Fruit fly (Drosophila melanogaster) whole organism, embryonic: Measurements from ENCODE around the gene CG8668.

Source experiments
- ATbp ChIP-seq: fragments of 200-800 bp; sonication (Bioruptor generic); optimal IDR thresholded peaks from 2 replicates; lab custom pipeline; 2017; ENCODE audit warnings: missing biosample characterization, mild to moderate bottlenecking, missing genetic modification characterization, missing genetic modification reagents
- Bteb2 ChIP-seq: fragments of 200-800 bp; sonication (Bioruptor generic); optimal IDR thresholded peaks from 2 replicates; lab custom pipeline; 2016; ENCODE audit warnings: missing biosample characterization, missing genetic modification characterization
- CG10366 ChIP-seq: fragments of 200-800 bp; sonication (Bioruptor generic); IDR thresholded peaks from 2 replicates; pipeline ENCODE4 v1.3.6; 2022; ENCODE audit warnings: missing biosample characterization, missing genetic modification characterization
- CG10959 ChIP-seq: fragments of 200-800 bp; sonication (Bioruptor generic); IDR thresholded peaks from 2 replicates; pipeline ENCODE4 v1.3.6; 2022; ENCODE audit warnings: missing biosample characterization, missing genetic modification characterization
- CG11093 ChIP-seq: fragments of 200-800 bp; sonication (Bioruptor generic); IDR thresholded peaks from 3 replicates; pipeline ENCODE4 v1.3.6; 2022; ENCODE audit warnings: missing biosample characterization, missing genetic modification characterization
- CG11456 ChIP-seq: fragments of 200-800 bp; sonication (Bioruptor generic); IDR thresholded peaks from 3 replicates; pipeline ENCODE4 v1.3.6; 2022; ENCODE audit warnings: missing biosample characterization, missing genetic modification characterization
- CG11695 ChIP-seq: fragments of 200-800 bp; sonication (Bioruptor generic); IDR thresholded peaks from 3 replicates; pipeline ENCODE4 v1.3.6; 2022; ENCODE audit warnings: missing biosample characterization, missing genetic modification characterization
- CG12071 ChIP-seq: fragments of 200-800 bp; sonication (Bioruptor generic); optimal IDR thresholded peaks from 3 replicates; lab custom pipeline; 2018; ENCODE audit warnings: missing biosample characterization, mild to moderate bottlenecking, missing genetic modification characterization
- CG1233 ChIP-seq: fragments of 200-800 bp; sonication (Bioruptor generic); optimal IDR thresholded peaks from 4 replicates; lab custom pipeline; 2018; ENCODE audit warnings: missing biosample characterization, mild to moderate bottlenecking, missing genetic modification characterization
- CG12744 ChIP-seq: fragments of 200-800 bp; sonication (Bioruptor generic); optimal IDR thresholded peaks from 2 replicates; lab custom pipeline; 2016; ENCODE audit warnings: missing biosample characterization, missing genetic modification characterization
- CG13624 ChIP-seq: fragments of 200-800 bp; sonication (Bioruptor generic); optimal IDR thresholded peaks from 2 replicates; lab custom pipeline; 2016; ENCODE audit warnings: missing biosample characterization, missing genetic modification characterization
- CG16779 ChIP-seq: fragments of 200-800 bp; sonication (Bioruptor generic); IDR thresholded peaks from 2 replicates; pipeline ENCODE4 v1.3.6; 2022; ENCODE audit warnings: missing biosample characterization, missing genetic modification characterization
- CG2875 ChIP-seq: fragments of 200-800 bp; sonication (Bioruptor generic); optimal IDR thresholded peaks from 2 replicates; lab custom pipeline; 2017; ENCODE audit warnings: missing biosample characterization, mild to moderate bottlenecking, missing genetic modification characterization, missing genetic modification reagents
- CG32772 ChIP-seq: fragments of 200-800 bp; sonication (Bioruptor generic); IDR thresholded peaks from 2 replicates; pipeline ENCODE4 v1.3.6; 2022; ENCODE audit warnings: missing biosample characterization, missing genetic modification characterization
- CG33213 ChIP-seq: fragments of 200-800 bp; sonication (Bioruptor generic); optimal IDR thresholded peaks from 3 replicates; lab custom pipeline; 2016; ENCODE audit warnings: missing biosample characterization, missing genetic modification characterization
- CG4707 ChIP-seq: fragments of 200-800 bp; sonication (Bioruptor generic); optimal IDR thresholded peaks from 2 replicates; lab custom pipeline; 2018; ENCODE audit warnings: missing biosample characterization, mild to moderate bottlenecking, missing genetic modification characterization, moderate library complexity
- CG4854 ChIP-seq: fragments of 200-800 bp; sonication (Bioruptor generic); optimal IDR thresholded peaks from 2 replicates; lab custom pipeline; 2016; ENCODE audit warnings: missing biosample characterization, missing genetic modification characterization, inconsistent platforms
- CG6175 ChIP-seq: fragments of 200-800 bp; sonication (Bioruptor generic); IDR thresholded peaks from 3 replicates; pipeline ENCODE4 v1.3.6; 2022; ENCODE audit warnings: missing biosample characterization, missing genetic modification characterization
- CkIIα-i1 ChIP-seq: fragments of 200-800 bp; sonication (Bioruptor generic); IDR thresholded peaks from 2 replicates; pipeline ENCODE4 v1.3.6; 2022; ENCODE audit warnings: missing biosample characterization, missing genetic modification characterization
- Deaf1 ChIP-seq: fragments of 200-800 bp; optimal IDR thresholded peaks from 3 replicates; lab custom pipeline; 2019; ENCODE audit warnings: missing biosample characterization, mild to moderate bottlenecking, missing genetic modification characterization, moderate library complexity
- Dek ChIP-seq: fragments of 200-800 bp; sonication (Bioruptor generic); optimal IDR thresholded peaks from 3 replicates; lab custom pipeline; 2019; ENCODE audit warnings: missing biosample characterization, mild to moderate bottlenecking, missing genetic modification characterization, moderate library complexity
- E2f2 ChIP-seq: fragments of 200-800 bp; sonication (Bioruptor generic); IDR thresholded peaks from 2 replicates; pipeline ENCODE4 v1.3.6; 2022; ENCODE audit warnings: missing biosample characterization, missing genetic modification characterization
- Hr39 ChIP-seq: fragments of >200 bp; optimal IDR thresholded peaks from 2 replicates; lab custom pipeline; 2017
- Hr78 ChIP-seq, 2 experiments: fragments of 200-800 bp in 1 of 2; fragments of >200 bp in 1 of 2; sonication (Bioruptor generic) in 1 of 2; optimal IDR thresholded peaks; 2 replicates each; lab custom pipeline; 2017 to 2019; ENCODE audit warnings: missing biosample characterization in 2 of 2, missing genetic modification characterization in 2 of 2, mild to moderate bottlenecking in 1 of 2, moderate library complexity in 1 of 2
- Nf-YC ChIP-seq: fragments of 200-800 bp; optimal IDR thresholded peaks from 3 replicates; lab custom pipeline; 2019; ENCODE audit warnings: missing biosample characterization, mild to moderate bottlenecking, missing genetic modification characterization, moderate library complexity
- Oaz ChIP-seq: fragments of 200-800 bp; sonication (Bioruptor generic); IDR thresholded peaks from 2 replicates; pipeline ENCODE4 v1.3.6; 2022; ENCODE audit warnings: missing biosample characterization, missing genetic modification characterization
- Oli ChIP-seq: fragments of 200-800 bp; sonication (Bioruptor generic); optimal IDR thresholded peaks from 2 replicates; lab custom pipeline; 2018; ENCODE audit warnings: missing biosample characterization, mild to moderate bottlenecking, missing genetic modification characterization, moderate library complexity
- Poxn ChIP-seq: fragments of 200-800 bp; sonication (Bioruptor generic); IDR thresholded peaks from 2 replicates; pipeline ENCODE4 v1.3.6; 2022; ENCODE audit warnings: missing biosample characterization, missing genetic modification characterization
- Spps ChIP-seq: fragments of 200-800 bp; sonication (Bioruptor generic); optimal IDR thresholded peaks from 2 replicates; lab custom pipeline; 2018; ENCODE audit warnings: missing biosample characterization, mild to moderate bottlenecking, missing genetic modification characterization
- al ChIP-seq: fragments of 200-800 bp; sonication (Bioruptor generic); IDR thresholded peaks from 2 replicates; pipeline ENCODE4 v1.3.6; 2022; ENCODE audit warnings: missing biosample characterization, missing genetic modification characterization
- ase ChIP-seq: fragments of 200-800 bp; sonication (Bioruptor generic); IDR thresholded peaks from 3 replicates; pipeline ENCODE4 v1.3.6; 2022; ENCODE audit warnings: missing biosample characterization, missing genetic modification characterization
- cad ChIP-seq: fragments of >200 bp; optimal IDR thresholded peaks from 2 replicates; lab custom pipeline; 2017; ENCODE audit warnings: missing biosample characterization, missing genetic modification characterization
- chif ChIP-seq, 2 experiments: fragments of 200-800 bp; sonication (Bioruptor generic); optimal IDR thresholded peaks; 3 replicates each; lab custom pipeline; 2016; ENCODE audit warnings: missing biosample characterization in 2 of 2, missing genetic modification characterization in 2 of 2
- dati ChIP-seq: fragments of 200-800 bp; sonication (Bioruptor generic); IDR thresholded peaks from 2 replicates; pipeline ENCODE4 v1.3.6; 2022; ENCODE audit warnings: missing biosample characterization, missing genetic modification characterization
- disco-r ChIP-seq: fragments of 200-800 bp; sonication (Bioruptor generic); optimal IDR thresholded peaks from 2 replicates; lab custom pipeline; 2016; ENCODE audit warnings: missing biosample characterization, missing genetic modification characterization
- dysf ChIP-seq: fragments of 200-800 bp; sonication (Bioruptor generic); IDR thresholded peaks from 3 replicates; pipeline ENCODE4 v1.3.6; 2022; ENCODE audit warnings: missing biosample characterization, missing genetic modification characterization
- eyg ChIP-seq: fragments of 200-800 bp; sonication (Bioruptor generic); optimal IDR thresholded peaks from 3 replicates; lab custom pipeline; 2016; ENCODE audit warnings: missing biosample characterization, missing genetic modification characterization
- gcm ChIP-seq: fragments of 200-800 bp; sonication (Bioruptor generic); optimal IDR thresholded peaks from 2 replicates; lab custom pipeline; 2019; ENCODE audit warnings: missing biosample characterization, mild to moderate bottlenecking, missing genetic modification characterization, moderate library complexity
- ham ChIP-seq: fragments of 200-800 bp; sonication (Bioruptor generic); IDR thresholded peaks from 2 replicates; pipeline ENCODE4 v1.3.6; 2022; ENCODE audit warnings: missing biosample characterization, missing genetic modification characterization
- jumu ChIP-seq: fragments of 200-800 bp; sonication (Bioruptor generic); optimal IDR thresholded peaks from 3 replicates; lab custom pipeline; 2016; ENCODE audit warnings: missing biosample characterization, missing genetic modification characterization
- kah ChIP-seq: fragments of 200-800 bp; sonication (Bioruptor generic); optimal IDR thresholded peaks from 2 replicates; lab custom pipeline; 2018; ENCODE audit warnings: missing biosample characterization, mild to moderate bottlenecking, missing genetic modification characterization
- klu ChIP-seq: fragments of 200-800 bp; sonication (Bioruptor generic); IDR thresholded peaks from 2 replicates; pipeline ENCODE4 v1.3.6; 2022; ENCODE audit warnings: missing biosample characterization, missing genetic modification characterization
- lab ChIP-seq: fragments of 200-800 bp; sonication (Bioruptor generic); optimal IDR thresholded peaks from 3 replicates; lab custom pipeline; 2017; ENCODE audit warnings: missing biosample characterization, missing genetic modification characterization, mild to moderate bottlenecking, moderate library complexity, missing genetic modification reagents
- lbe ChIP-seq: fragments of 200-800 bp; sonication (Bioruptor generic); optimal IDR thresholded peaks from 2 replicates; lab custom pipeline; 2016; ENCODE audit warnings: missing biosample characterization, mild to moderate bottlenecking, missing genetic modification characterization
- lola ChIP-seq, 3 experiments: fragments of >200 bp in 2 of 3; fragments of 200-800 bp in 1 of 3; sonication (Bioruptor generic) in 1 of 3; optimal IDR thresholded peaks; 2 replicates each; lab custom pipeline; 2017 to 2019; ENCODE audit warnings: missing biosample characterization in 3 of 3, missing genetic modification characterization in 3 of 3, mild to moderate bottlenecking in 1 of 3, moderate library complexity in 1 of 3
- org-1 ChIP-seq: fragments of 200-800 bp; sonication (Bioruptor generic); optimal IDR thresholded peaks from 2 replicates; lab custom pipeline; 2017; ENCODE audit warnings: missing biosample characterization, missing genetic modification characterization
- prd ChIP-seq, 3 experiments: fragments of >200 bp in 2 of 3; fragments of 200-800 bp in 1 of 3; sonication (Bioruptor generic) in 1 of 3; optimal IDR thresholded peaks in 2 of 3; IDR thresholded peaks in 1 of 3; 2 replicates in 2 of 3; 3 replicates in 1 of 3; pipeline versions ENCODE4 v1.3.6 to Lab custom; 2017 to 2022; ENCODE audit warnings: missing biosample characterization in 1 of 3, missing genetic modification characterization in 1 of 3
- psq ChIP-seq: fragments of 200-800 bp; sonication (Bioruptor generic); optimal IDR thresholded peaks from 2 replicates; lab custom pipeline; 2017; ENCODE audit warnings: missing biosample characterization, missing genetic modification characterization
- sc ChIP-seq, 3 experiments: fragments of >200 bp in 2 of 3; fragments of 200-800 bp in 1 of 3; sonication (Bioruptor generic) in 1 of 3; optimal IDR thresholded peaks; 2 replicates in 2 of 3; 3 replicates in 1 of 3; lab custom pipeline; 2017; ENCODE audit warnings: mild to moderate bottlenecking in 1 of 3, missing biosample characterization in 1 of 3, missing genetic modification characterization in 1 of 3, missing genetic modification reagents in 1 of 3
- sim ChIP-seq: fragments of 200-800 bp; sonication (Bioruptor generic); IDR thresholded peaks from 2 replicates; pipeline ENCODE4 v1.3.6; 2022; ENCODE audit warnings: missing biosample characterization, missing genetic modification characterization
- sima ChIP-seq: fragments of 200-800 bp; sonication (Bioruptor generic); optimal IDR thresholded peaks from 2 replicates; lab custom pipeline; 2016; ENCODE audit warnings: missing biosample characterization, missing genetic modification characterization
- stc ChIP-seq: fragments of 200-800 bp; sonication (Bioruptor generic); IDR thresholded peaks from 2 replicates; pipeline ENCODE4 v1.3.6; 2022; ENCODE audit warnings: missing biosample characterization, missing genetic modification characterization

The CG8668 gene

dm6 chr2L:8080645-8081044 is 46.2 kb upstream of the CG8668 start (continued):
- TF ChIP-seq lbe (no peak), CG10959 (GFP tag; lab: Robert Waterston, UW) (no peak), lab (GFP tag; lab: Kevin White, UChicago) (no peak), ATbp (GFP tag; lab: Kevin White, UChicago) (peak; percentile 21), Oli (tag; lab: Kevin White, UChicago) (peak; percentile 32), klu (GFP tag; lab: Robert Waterston, UW) (no peak), al (no peak), CG32772 (GFP tag; lab: Robert Waterston, UW) (no peak), Dek (tag; lab: Kevin White, UChicago) (peak; percentile 20), CG12744 (GFP tag; lab: Kevin White, UChicago) (no peak), Hr39 (no peak), Spps (tag; lab: Kevin White, UChicago) (no peak), Hr78 (GFP tag; optimal IDR thresholded peaks at IDR 0.05; lab: Kevin White, UChicago) (no peak), psq (GFP tag; lab: Kevin White, UChicago) (no peak), org-1 (GFP tag; lab: Kevin White, UChicago) (peak; percentile 37), Oaz (GFP tag; lab: Robert Waterston, UW) (no peak), Poxn (GFP tag; lab: Robert Waterston, UW) (no peak), CG16779 (GFP tag; lab: Robert Waterston, UW) (no peak), CG1233 (GFP tag; lab: Kevin White, UChicago) (no peak), CG13624 (GFP tag; lab: Kevin White, UChicago) (no peak), chif (GFP tag; optimal IDR thresholded peaks at IDR 0.05; lab: Kevin White, UChicago) (peak in 1 of 2 experiments; percentile 18), CG4707 (peak; percentile 30), sima (no peak), Bteb2 (no peak), CG11456 (GFP tag; lab: Robert Waterston, UW) (no peak), stc (no peak), CkIIα-i1 (no peak), E2f2 (GFP tag; lab: Robert Waterston, UW) (no peak), dati (GFP tag; lab: Robert Waterston, UW) (no peak), CG11093 (no peak), CG4854 (GFP tag; lab: Kevin White, UChicago) (no peak), prd (optimal IDR thresholded peaks at IDR 0.05; lab: Kevin White, UChicago) (no peak), prd (GFP tag; IDR thresholded peaks at IDR 0.05; lab: Robert Waterston, UW) (no peak), disco-r (GFP tag; lab: Kevin White, UChicago) (no peak), CG11695 (GFP tag; lab: Robert Waterston, UW) (no peak), ase (GFP tag; lab: Robert Waterston, UW) (no peak), Deaf1 (tag; lab: Kevin White, UChicago) (no peak), lola (GFP tag; optimal IDR thresholded peaks at IDR 0.05; lab: Kevin White, UChicago) (peak in 1 of 3 experiments; percentile 78), kah (GFP tag; lab: Kevin White, UChicago) (no peak), sc (optimal IDR thresholded peaks at IDR 0.05; lab: Kevin White, UChicago) (no peak), sc (GFP tag; optimal IDR thresholded peaks at IDR 0.05; lab: Kevin White, UChicago) (peak; percentile 32), sim (GFP tag; lab: Robert Waterston, UW) (no peak), CG2875 (peak; percentile 41), CG33213 (GFP tag; lab: Kevin White, UChicago) (no peak), jumu (GFP tag; lab: Kevin White, UChicago) (no peak), gcm (GFP tag; lab: Kevin White, UChicago) (peak; percentile 83), eyg (no peak), dysf (no peak), Nf-YC (tag; lab: Kevin White, UChicago) (no peak), ham (no peak), CG6175 (GFP tag; lab: Robert Waterston, UW) (no peak), CG10366 (GFP tag; lab: Robert Waterston, UW) (no peak), cad (GFP tag; lab: Kevin White, UChicago) (no peak), CG12071 (no peak)
